Fruit fly (Drosophila melanogaster) whole organism, pupa: Measurements from ENCODE around the gene CG17028.

Source experiments
- CG8301 ChIP-seq: fragments of 200-800 bp; sonication (Bioruptor generic); optimal IDR thresholded peaks from 2 replicates; lab custom pipeline; 2018; ENCODE audit warnings: missing biosample characterization, mild to moderate bottlenecking, missing genetic modification characterization
- Pif1A ChIP-seq: fragments of 200-800 bp; sonication (Bioruptor generic); optimal IDR thresholded peaks from 3 replicates; lab custom pipeline; 2016; ENCODE audit warnings: missing biosample characterization, missing genetic modification characterization
- Pif1B ChIP-seq: fragments of 200-800 bp; sonication (Bioruptor generic); optimal IDR thresholded peaks from 3 replicates; lab custom pipeline; 2016; ENCODE audit warnings: missing biosample characterization, missing genetic modification characterization

DNA sequence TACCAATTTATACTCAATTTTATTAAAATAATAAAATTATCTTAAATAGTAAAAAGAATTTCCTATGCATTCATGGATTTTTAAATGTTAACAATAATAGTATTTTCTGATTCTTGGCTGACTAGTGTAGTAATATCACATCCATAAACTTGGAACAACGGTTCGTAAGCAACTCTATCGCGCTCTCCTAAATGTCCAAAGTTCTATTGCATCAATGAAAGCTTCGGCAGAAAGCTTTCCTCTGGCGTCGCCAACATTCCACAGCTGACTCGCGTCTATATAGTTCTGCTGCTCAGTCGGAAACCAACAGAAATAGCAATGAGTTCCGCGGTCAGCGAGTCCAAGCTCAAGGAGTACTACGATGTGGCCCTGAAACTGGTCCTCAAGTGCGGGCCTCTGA, 1.6 kb upstream of the CG17028 start, which contains the start of gene CG17029:
- TF ChIP-seq Pif1B (GFP tag; lab: Kevin White, UChicago) (no peak), CG8301 (no peak), Pif1A (GFP tag; lab: Kevin White, UChicago) (no peak)
